Worm (Caenorhabditis elegans) whole organism, L1 larva: ENCODE results near the gene nhr-241.

Experiments
- C16A3.4 ChIP-seq: fragments of 150-350 bp; optimal IDR thresholded peaks from 2 replicates; lab custom pipeline; 2014; ENCODE audit warnings: missing biosample characterization, missing genetic modification characterization
- C34B4.2 ChIP-seq: sonication (generic microtip); optimal IDR thresholded peaks from 2 replicates; lab custom pipeline; 2017; ENCODE audit warnings: mild to moderate bottlenecking, missing genetic modification characterization, missing compliant biosample characterization
- Y116A8C.19 ChIP-seq: sonication (generic microtip); optimal IDR thresholded peaks from 2 replicates; lab custom pipeline; 2016; ENCODE audit warnings: missing compliant biosample characterization, missing genetic modification characterization, borderline replicate concordance
- alr-1 ChIP-seq: fragments of 200-800 bp; sonication (Bioruptor generic); optimal IDR thresholded peaks from 2 replicates; lab custom pipeline; 2018; ENCODE audit warnings: borderline replicate concordance, mild to moderate bottlenecking, missing genetic modification characterization, missing compliant biosample characterization
- aly-2 ChIP-seq: fragments of 150-350 bp; optimal IDR thresholded peaks from 2 replicates; lab custom pipeline; 2014; ENCODE audit warnings: missing biosample characterization, missing genetic modification characterization
- ceh-63 ChIP-seq: fragments of 200-800 bp; sonication (Bioruptor generic); optimal IDR thresholded peaks from 2 replicates; lab custom pipeline; 2018; ENCODE audit warnings: mild to moderate bottlenecking, missing genetic modification characterization, missing compliant biosample characterization
- ceh-8 ChIP-seq: fragments of 200-800 bp; sonication (Bioruptor generic); optimal IDR thresholded peaks from 2 replicates; lab custom pipeline; 2018; ENCODE audit warnings: mild to moderate bottlenecking, missing genetic modification characterization, moderate library complexity, missing compliant biosample characterization
- ceh-82 ChIP-seq, 3 experiments: fragments of 150-350 bp in 1 of 3; sonication (generic microtip) in 2 of 3; optimal IDR thresholded peaks; 2 replicates each; lab custom pipeline; 2014 to 2017; ENCODE audit warnings: missing biosample characterization in 3 of 3, missing genetic modification characterization in 3 of 3
- ces-1 ChIP-seq: fragments of 150-350 bp; optimal IDR thresholded peaks from 2 replicates; lab custom pipeline; 2014; ENCODE audit warnings: missing biosample characterization, missing genetic modification reagents, missing genetic modification characterization
- dsc-1 ChIP-seq: sonication (generic microtip); optimal IDR thresholded peaks from 2 replicates; lab custom pipeline; 2016; ENCODE audit warnings: mild to moderate bottlenecking, missing genetic modification characterization, missing compliant biosample characterization
- efl-1 ChIP-seq, 4 experiments: fragments of 150-350 bp; optimal IDR thresholded peaks in 3 of 4; peaks in 1 of 4; 1 replicate in 1 of 4; 2 replicates in 3 of 4; lab custom pipeline; 2014; ENCODE audit warnings: missing biosample characterization in 2 of 4, missing genetic modification characterization in 2 of 4, missing genetic modification reagents in 2 of 4
- efl-3 ChIP-seq: fragments of 200-800 bp; sonication (Bioruptor generic); optimal IDR thresholded peaks from 2 replicates; lab custom pipeline; 2018; ENCODE audit warnings: mild to moderate bottlenecking, missing genetic modification characterization, missing compliant biosample characterization
- egl-27 ChIP-seq, 2 experiments: fragments of 150-350 bp in 1 of 2; sonication (generic microtip); optimal IDR thresholded peaks; 3 replicates each; lab custom pipeline; 2017 to 2018; ENCODE audit warnings: missing biosample characterization in 2 of 2, missing genetic modification characterization in 2 of 2, missing genetic modification reagents in 2 of 2
- elt-3 ChIP-seq, 6 experiments: fragments of 150-350 bp in 1 of 6; sonication (generic microtip); optimal IDR thresholded peaks; 2 replicates each; lab custom pipeline; 2017 to 2018; ENCODE audit warnings: missing biosample characterization in 6 of 6, missing genetic modification characterization in 6 of 6, inconsistent platforms in 1 of 6
- ets-5 ChIP-seq: fragments of 200-800 bp; sonication (Bioruptor generic); IDR thresholded peaks from 2 replicates; pipeline ENCODE4 v1.3.6; 2022; ENCODE audit warnings: missing genetic modification characterization, missing compliant biosample characterization
- fkh-10 ChIP-seq: sonication (generic microtip); optimal IDR thresholded peaks from 2 replicates; lab custom pipeline; 2017; ENCODE audit warnings: missing biosample characterization, missing genetic modification reagents, missing genetic modification characterization
- fkh-4 ChIP-seq: sonication (generic microtip); optimal IDR thresholded peaks from 2 replicates; lab custom pipeline; 2016; ENCODE audit warnings: missing compliant biosample characterization, missing genetic modification characterization, borderline replicate concordance
- fkh-8 ChIP-seq: sonication (generic microtip); optimal IDR thresholded peaks from 2 replicates; lab custom pipeline; 2016; ENCODE audit warnings: mild to moderate bottlenecking, missing genetic modification characterization, missing compliant biosample characterization
- grh-1 ChIP-seq: fragments of 200-800 bp; sonication (Bioruptor generic); IDR thresholded peaks from 2 replicates; pipeline ENCODE4 v1.3.6; 2022; ENCODE audit warnings: missing genetic modification reagents, missing genetic modification characterization, missing compliant biosample characterization
- hlh-4 ChIP-seq: sonication (generic microtip); optimal IDR thresholded peaks from 2 replicates; lab custom pipeline; 2016; ENCODE audit warnings: mild to moderate bottlenecking, missing genetic modification characterization, missing compliant biosample characterization
- irx-1 ChIP-seq: sonication (generic microtip); optimal IDR thresholded peaks from 2 replicates; lab custom pipeline; 2016; ENCODE audit warnings: missing genetic modification characterization, missing compliant biosample characterization
- lin-13 ChIP-seq: fragments of 150-350 bp; optimal IDR thresholded peaks from 2 replicates; lab custom pipeline; 2014; ENCODE audit warnings: missing biosample characterization, missing genetic modification reagents, missing genetic modification characterization
- lin-14 ChIP-seq: fragments of 200-800 bp; sonication (Bioruptor generic); optimal IDR thresholded peaks from 2 replicates; lab custom pipeline; 2018; ENCODE audit warnings: mild to moderate bottlenecking, missing genetic modification characterization, moderate library complexity, missing compliant biosample characterization
- lin-15B ChIP-seq: fragments of 150-350 bp; sonication (generic microtip); optimal IDR thresholded peaks from 3 replicates; lab custom pipeline; 2014; ENCODE audit warnings: missing biosample characterization, missing genetic modification characterization
- lin-35 ChIP-seq, 2 experiments: fragments of 150-350 bp; optimal IDR thresholded peaks; 2 replicates each; lab custom pipeline; 2014; ENCODE audit warnings: missing biosample characterization in 2 of 2, missing genetic modification characterization in 2 of 2, missing genetic modification reagents in 2 of 2
- lin-39 ChIP-seq: fragments of 150-350 bp; optimal IDR thresholded peaks from 2 replicates; lab custom pipeline; 2014; ENCODE audit warnings: missing biosample characterization, missing genetic modification reagents, missing genetic modification characterization
- mab-9 ChIP-seq: fragments of 200-800 bp; sonication (Bioruptor generic); IDR thresholded peaks from 2 replicates; pipeline ENCODE4 v1.3.6; 2022; ENCODE audit warnings: missing genetic modification reagents, missing genetic modification characterization, missing compliant biosample characterization
- mdl-1 ChIP-seq, 2 experiments: fragments of 150-350 bp; optimal IDR thresholded peaks; 2 replicates each; lab custom pipeline; 2014 to 2017; ENCODE audit warnings: missing biosample characterization in 2 of 2, missing genetic modification characterization in 2 of 2, inconsistent platforms in 1 of 2
- mef-2 ChIP-seq: fragments of 150-350 bp; optimal IDR thresholded peaks from 2 replicates; lab custom pipeline; 2014; ENCODE audit warnings: missing biosample characterization, missing genetic modification characterization
- nhr-19 ChIP-seq: fragments of 200-800 bp; sonication (Bioruptor generic); conservative IDR thresholded peaks from 2 replicates; pipeline ENCODE4 v1.3.6; 2022; ENCODE audit warnings: missing genetic modification characterization, missing compliant biosample characterization
- nhr-237 ChIP-seq: fragments of 150-350 bp; optimal IDR thresholded peaks from 2 replicates; lab custom pipeline; 2014; ENCODE audit warnings: missing biosample characterization, missing genetic modification characterization
- nhr-71 ChIP-seq: sonication (generic microtip); optimal IDR thresholded peaks from 2 replicates; lab custom pipeline; 2016; ENCODE audit warnings: mild to moderate bottlenecking, missing genetic modification characterization, moderate library complexity, missing compliant biosample characterization
- nhr-90 ChIP-seq: sonication (generic microtip); optimal IDR thresholded peaks from 2 replicates; lab custom pipeline; 2016; ENCODE audit warnings: mild to moderate bottlenecking, missing genetic modification characterization, missing compliant biosample characterization; ENCODE audit not compliant: poor library complexity
- pax-3 ChIP-seq: fragments of 200-800 bp; sonication (Bioruptor generic); optimal IDR thresholded peaks from 2 replicates; lab custom pipeline; 2018; ENCODE audit warnings: mild to moderate bottlenecking, missing genetic modification characterization, moderate library complexity, missing compliant biosample characterization
- pqm-1 ChIP-seq: sonication (generic microtip); optimal IDR thresholded peaks from 3 replicates; lab custom pipeline; 2017; ENCODE audit warnings: missing biosample characterization, missing genetic modification characterization
- skn-1 ChIP-seq: fragments of 150-350 bp; optimal IDR thresholded peaks from 2 replicates; lab custom pipeline; 2014; ENCODE audit warnings: missing biosample characterization, missing genetic modification characterization
- sup-37 ChIP-seq: fragments of 200-800 bp; sonication (Bioruptor generic); optimal IDR thresholded peaks from 2 replicates; lab custom pipeline; 2018; ENCODE audit warnings: mild to moderate bottlenecking, missing genetic modification characterization, missing compliant biosample characterization
- swsn-7 ChIP-seq: sonication (generic microtip); optimal IDR thresholded peaks from 2 replicates; lab custom pipeline; 2016; ENCODE audit warnings: missing genetic modification characterization, missing compliant biosample characterization
- tlp-1 ChIP-seq: fragments of 150-350 bp; optimal IDR thresholded peaks from 2 replicates; lab custom pipeline; 2014; ENCODE audit warnings: missing biosample characterization, missing genetic modification characterization
- unc-30 ChIP-seq: sonication (generic microtip); optimal IDR thresholded peaks from 2 replicates; lab custom pipeline; 2017; ENCODE audit warnings: missing biosample characterization, missing genetic modification characterization
- unc-86 ChIP-seq: sonication (generic microtip); optimal IDR thresholded peaks from 2 replicates; lab custom pipeline; 2016; ENCODE audit warnings: missing genetic modification characterization, missing compliant biosample characterization
- vab-15 ChIP-seq: sonication (generic microtip); optimal IDR thresholded peaks from 2 replicates; lab custom pipeline; 2017; ENCODE audit warnings: missing genotype, mild to moderate bottlenecking, missing genetic modification characterization, missing compliant biosample characterization
- zip-4 ChIP-seq: fragments of 200-800 bp; sonication (Bioruptor generic); optimal IDR thresholded peaks from 2 replicates; lab custom pipeline; 2018; ENCODE audit warnings: mild to moderate bottlenecking, missing genetic modification characterization, moderate library complexity, missing compliant biosample characterization
- ztf-11 ChIP-seq, 2 experiments: sonication (generic microtip); optimal IDR thresholded peaks; 2 replicates each; lab custom pipeline; 2016 to 2017; ENCODE audit warnings: missing genetic modification characterization in 2 of 2, missing biosample characterization in 1 of 2, missing compliant biosample characterization in 1 of 2
- ztf-4 ChIP-seq: fragments of 150-350 bp; optimal IDR thresholded peaks from 2 replicates; lab custom pipeline; 2014; ENCODE audit warnings: missing biosample characterization, missing genetic modification characterization

The nhr-241 gene

DNA sequence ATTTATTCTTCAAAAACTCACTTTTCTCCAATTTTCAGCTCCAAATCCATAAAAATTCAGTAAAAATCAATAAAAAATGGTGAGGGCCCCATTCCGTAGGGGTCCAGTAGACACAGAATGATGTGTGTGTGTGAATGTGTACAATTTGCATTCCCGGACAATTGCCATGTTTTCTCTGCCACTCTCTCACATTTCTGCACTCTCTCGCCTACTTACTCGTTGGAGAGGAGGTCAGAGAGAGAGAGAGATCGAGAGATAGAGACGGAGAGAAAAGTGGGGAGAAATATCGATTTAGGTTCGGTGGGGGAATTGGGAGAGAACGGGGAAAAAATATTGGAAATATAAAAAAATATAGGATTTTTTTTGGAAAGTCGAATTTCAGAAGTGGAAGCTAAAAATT, 24.4 kb downstream of the nhr-241 start (continued):
- TF ChIP-seq aly-2 (tag; lab: Kevin White, UChicago) (no peak), mab-9 (GFP tag; lab: Robert Waterston, UW) (no peak), fkh-10 (GFP tag; lab: Kevin White, UChicago) (no peak), fkh-4 (tag; lab: Kevin White, UChicago) (no peak), Y116A8C.19 (no peak), ets-5 (GFP tag; lab: Robert Waterston, UW) (no peak)
- TF ChIP-seq, all 84 proteins: peak for 43

- no peak for TF ChIP-seq nhr-71 (tag; lab: Kevin White, UChicago)
- TF ChIP-seq lin-15B (tag; lab: Kevin White, UChicago), result no peak
- TF ChIP-seq lin-14 (GFP tag; lab: Kevin White, UChicago), result no peak
- TF ChIP-seq alr-1 (tag; lab: Kevin White, UChicago), result peak; percentile 97
Measured at ce11 chrV:18724076-18724475, 24.8 kb downstream of the nhr-241 start.

ce11 chrV:18724810-18725209, 25.6 kb downstream of the nhr-241 start:
- TF ChIP-seq ceh-63 (GFP tag; lab: Kevin White, UChicago) (peak; percentile 10), ztf-11 (tag; optimal IDR thresholded peaks at IDR 0.05; lab: Kevin White, UChicago) (peak in 1 of 2 experiments; percentile 10)

ce11 chrV:18725858-18726257, 26.6 kb downstream of the nhr-241 start:
- TF ChIP-seq lin-35 (GFP tag; optimal IDR thresholded peaks at IDR 0.05; lab: Kevin White, UChicago), result no peak
- TF ChIP-seq hlh-4, result no peak
- no peak for TF ChIP-seq irx-1 (tag; lab: Kevin White, UChicago)
- TF ChIP-seq skn-1 (tag; lab: Kevin White, UChicago), result no peak
- TF ChIP-seq C16A3.4 (tag; lab: Kevin White, UChicago), result no peak
- TF ChIP-seq lin-39 (tag; lab: Kevin White, UChicago), result no peak
- TF ChIP-seq zip-4 (GFP tag; lab: Kevin White, UChicago), result no peak
- TF ChIP-seq unc-86 (tag; lab: Kevin White, UChicago), result peak; percentile 14
- TF ChIP-seq dsc-1, result no peak
- TF ChIP-seq ceh-82 (tag; optimal IDR thresholded peaks at IDR 0.05; lab: Kevin White, UChicago), result peak in 1 of 3 experiments; percentile 44
- no peak for TF ChIP-seq ets-5 (GFP tag; lab: Robert Waterston, UW)
- TF ChIP-seq Y116A8C.19, result no peak
- TF ChIP-seq ces-1 (GFP tag; lab: Kevin White, UChicago), result no peak
- TF ChIP-seq mef-2, result no peak
- no peak for TF ChIP-seq tlp-1 (tag; lab: Kevin White, UChicago)
- TF ChIP-seq swsn-7 (tag; lab: Kevin White, UChicago), result no peak
- no peak for TF ChIP-seq fkh-4 (tag; lab: Kevin White, UChicago)
- no peak for TF ChIP-seq ztf-11 (tag; optimal IDR thresholded peaks at IDR 0.05; lab: Kevin White, UChicago)
- no peak for TF ChIP-seq sup-37
- TF ChIP-seq ceh-8 (GFP tag; lab: Kevin White, UChicago), result no peak
- TF ChIP-seq C34B4.2 (tag; lab: Kevin White, UChicago), result no peak
- TF ChIP-seq egl-27 (tag; optimal IDR thresholded peaks at IDR 0.05; lab: Kevin White, UChicago), result no peak
- TF ChIP-seq nhr-90 (tag; lab: Kevin White, UChicago), result no peak
- peak; percentile 32 for TF ChIP-seq fkh-8 (tag; lab: Kevin White, UChicago)
- TF ChIP-seq fkh-10 (GFP tag; lab: Kevin White, UChicago), result peak; percentile 23
- TF ChIP-seq pax-3 (tag; lab: Kevin White, UChicago), result no peak
- no peak for TF ChIP-seq pqm-1 (tag; lab: Kevin White, UChicago)
- no peak for TF ChIP-seq ztf-4 (tag; lab: Kevin White, UChicago)
- no peak for TF ChIP-seq lin-13 (GFP tag; lab: Kevin White, UChicago)
- TF ChIP-seq nhr-19 (GFP tag; lab: Robert Waterston, UW), result no peak; the same call in 1 of the 2 replicates
- TF ChIP-seq mab-9 (GFP tag; lab: Robert Waterston, UW), result no peak
- TF ChIP-seq mdl-1 (tag; optimal IDR thresholded peaks at IDR 0.05; lab: Kevin White, UChicago), result no peak
- peak; percentile 0 to 10 for TF ChIP-seq efl-1 (optimal IDR thresholded peaks at IDR 0.05; lab: Kevin White, UChicago)
- no peak for TF ChIP-seq efl-1 (GFP tag; optimal IDR thresholded peaks at IDR 0.05 in 1 of 2; lab: Kevin White, UChicago)
- TF ChIP-seq vab-15 (tag; lab: Kevin White, UChicago), result no peak
- TF ChIP-seq efl-3 (GFP tag; lab: Kevin White, UChicago), result no peak
- no peak for TF ChIP-seq elt-3 (tag; optimal IDR thresholded peaks at IDR 0.05; lab: Kevin White, UChicago)
- TF ChIP-seq nhr-237 (tag; lab: Kevin White, UChicago), result no peak
- TF ChIP-seq unc-30, result no peak
- TF ChIP-seq grh-1 (GFP tag; lab: Robert Waterston, UW), result no peak
